5 fruit fly cellular contexts compared by ENCODE assay signal in the genomic region with DNA sequence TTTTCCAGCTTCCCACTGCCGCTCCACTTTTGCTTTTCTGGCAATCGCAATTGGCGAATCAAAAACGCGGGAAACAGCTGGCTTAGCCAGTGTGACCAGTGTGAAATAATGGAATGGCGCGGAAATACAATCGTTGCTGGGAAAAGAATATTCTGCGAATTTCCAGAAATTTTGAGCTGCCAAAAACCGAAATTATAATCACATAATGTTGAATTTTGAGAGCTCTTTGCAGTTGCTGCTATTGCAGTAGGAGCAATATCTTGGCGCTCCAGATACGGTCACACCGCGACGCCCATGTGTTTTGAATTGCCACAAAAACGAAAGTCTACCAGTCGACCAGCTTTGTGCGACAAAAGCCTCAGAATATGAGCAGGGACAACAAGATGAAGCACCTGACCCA.
A peak's percentile ranks its signal among the peaks of the same experiment; 100 is the strongest.
TF ChIP-seq lines count a peak whose summit lies in the region.

A gene (minus strand): TSS at position 79 of the 400 bp plus-strand sequence.
A gene (plus strand): TSS at position 281 of the 400 bp plus-strand sequence.

- peak; percentile 21 for TF ChIP-seq CTCF in whole organism, embryonic (GFP tag; optimal IDR thresholded peaks at IDR 0.05; lab: Kevin White, UChicago)

TF ChIP-seq in whole organism, adult, 20 proteins besides CTCF, POLR2A, EP300 and RAD21:
- peak; percentile 59 for TF ChIP-seq Mnt (GFP tag; optimal IDR thresholded peaks at IDR 0.05; lab: Kevin White, UChicago)
- TF ChIP-seq ovo (GFP tag; optimal IDR thresholded peaks at IDR 0.05; lab: Kevin White, UChicago), result no peak
- TF ChIP-seq cic (GFP tag; optimal IDR thresholded peaks at IDR 0.05; lab: Kevin White, UChicago), result no peak
- TF ChIP-seq CG7101 (tag; optimal IDR thresholded peaks at IDR 0.05; lab: Kevin White, UChicago), result no peak
- TF ChIP-seq CG14711 (tag; optimal IDR thresholded peaks at IDR 0.05; lab: Kevin White, UChicago), result peak; percentile 21
- no peak for TF ChIP-seq CG11617 (GFP tag; optimal IDR thresholded peaks at IDR 0.05; lab: Kevin White, UChicago)
- no peak for TF ChIP-seq kay (GFP tag; lab: Kevin White, UChicago; ENCODE audit: borderline replicate concordance)
- TF ChIP-seq bab1 (GFP tag; optimal IDR thresholded peaks at IDR 0.05; lab: Kevin White, UChicago), result peak; percentile 35
- TF ChIP-seq cnc (optimal IDR thresholded peaks at IDR 0.05; lab: Kevin White, UChicago), result no peak
- no peak for TF ChIP-seq toe (GFP tag; optimal IDR thresholded peaks at IDR 0.05; lab: Kevin White, UChicago)
- no peak for TF ChIP-seq pad (GFP tag; optimal IDR thresholded peaks at IDR 0.05; lab: Kevin White, UChicago)
- no peak for TF ChIP-seq CG12768 (GFP tag; optimal IDR thresholded peaks at IDR 0.05; lab: Kevin White, UChicago)
- peak; percentile 36 for TF ChIP-seq tj (GFP tag; optimal IDR thresholded peaks at IDR 0.05; lab: Kevin White, UChicago)
- no peak for TF ChIP-seq Hr96 (GFP tag; optimal IDR thresholded peaks at IDR 0.05; lab: Kevin White, UChicago)
- no peak for TF ChIP-seq CG1620 (GFP tag; optimal IDR thresholded peaks at IDR 0.05; lab: Kevin White, UChicago)
- TF ChIP-seq CG33017 (tag; optimal IDR thresholded peaks at IDR 0.05; lab: Kevin White, UChicago), result no peak
- no peak for TF ChIP-seq CG5204 (GFP tag; optimal IDR thresholded peaks at IDR 0.05; lab: Kevin White, UChicago)
TF ChIP-seq in whole organism, adult: peak in this region for 4.

TF ChIP-seq in whole organism, embryonic, 481 proteins besides CTCF, POLR2A, EP300 and RAD21 (continues in another document):
- TF ChIP-seq Sin3A (optimal IDR thresholded peaks at IDR 0.05; lab: Kevin White, UChicago) (peak; percentile 73), z (GFP tag; IDR thresholded peaks at IDR 0.05; lab: Robert Waterston, UW) (no peak), CG13624 (GFP tag; optimal IDR thresholded peaks at IDR 0.05; lab: Kevin White, UChicago) (peak; percentile 20), CG7556 (GFP tag; optimal IDR thresholded peaks at IDR 0.05; lab: Kevin White, UChicago) (no peak), Pdp1 (GFP tag; optimal IDR thresholded peaks at IDR 0.05; lab: Kevin White, UChicago) (peak in 1 of 2 experiments; percentile 35), CG3995 (GFP tag; optimal IDR thresholded peaks at IDR 0.05; lab: Kevin White, UChicago) (peak; percentile 22), Dbx (GFP tag; IDR thresholded peaks at IDR 0.05; lab: Robert Waterston, UW) (0 out of 3 replicates have a peak, but pooled peaks have one; percentile 9), CG2116 (GFP tag; optimal IDR thresholded peaks at IDR 0.05; lab: Kevin White, UChicago) (peak; percentile 37), Fer3 (tag; optimal IDR thresholded peaks at IDR 0.05; lab: Kevin White, UChicago) (no peak), sens (GFP tag; lab: Kevin White, UChicago) (peak; percentile 50), Max (GFP tag; optimal IDR thresholded peaks at IDR 0.05; lab: Kevin White, UChicago) (peak; percentile 55), CG11085 (GFP tag; IDR thresholded peaks at IDR 0.05; lab: Robert Waterston, UW) (no peak), CG9797 (GFP tag; optimal IDR thresholded peaks at IDR 0.05; lab: Kevin White, UChicago) (peak; percentile 86), CG6791 (GFP tag; IDR thresholded peaks at IDR 0.05; lab: Robert Waterston, UW; ENCODE audit: partially characterized antibody) (peak; percentile 36; the same call in 1 of the 3 replicates), stwl (tag; optimal IDR thresholded peaks at IDR 0.05; lab: Kevin White, UChicago) (peak; percentile 36), unc-4 (GFP tag; IDR thresholded peaks at IDR 0.05; lab: Robert Waterston, UW; ENCODE audit: partially characterized antibody) (0 out of 2 replicates have a peak, but pooled peaks have one; percentile 36)

TF ChIP-seq in whole organism, prepupa, 60 proteins besides CTCF, POLR2A, EP300 and RAD21 (continues in another document):
- TF ChIP-seq Blimp-1 (GFP tag; optimal IDR thresholded peaks at IDR 0.05; lab: Kevin White, UChicago) (peak; percentile 41), Met (GFP tag; optimal IDR thresholded peaks at IDR 0.05; lab: Kevin White, UChicago) (no peak), Sox14 (GFP tag; optimal IDR thresholded peaks at IDR 0.05; lab: Kevin White, UChicago) (no peak), salr (GFP tag; optimal IDR thresholded peaks at IDR 0.05; lab: Kevin White, UChicago) (no peak), svp (GFP tag; lab: Kevin White, UChicago) (no peak), topi (GFP tag; optimal IDR thresholded peaks at IDR 0.05; lab: Kevin White, UChicago) (no peak), Sox102F (GFP tag; optimal IDR thresholded peaks at IDR 0.05; lab: Kevin White, UChicago) (no peak), CG10669 (GFP tag; optimal IDR thresholded peaks at IDR 0.05; lab: Kevin White, UChicago) (no peak), CG7368 (GFP tag; optimal IDR thresholded peaks at IDR 0.05; lab: Kevin White, UChicago) (no peak), CG32006 (GFP tag; optimal IDR thresholded peaks at IDR 0.05; lab: Kevin White, UChicago) (no peak), ss (GFP tag; optimal IDR thresholded peaks at IDR 0.05; lab: Kevin White, UChicago) (no peak), CG8632 (GFP tag; optimal IDR thresholded peaks at IDR 0.05; lab: Kevin White, UChicago) (no peak), eg (GFP tag; IDR thresholded peaks at IDR 0.05; lab: Robert Waterston, UW) (no peak), CG11762 (GFP tag; optimal IDR thresholded peaks at IDR 0.05; lab: Kevin White, UChicago; ENCODE audit: insufficient read depth) (no peak), OdsH (GFP tag; optimal IDR thresholded peaks at IDR 0.05; lab: Kevin White, UChicago) (no peak), fkh (GFP tag; optimal IDR thresholded peaks at IDR 0.05; lab: Kevin White, UChicago) (no peak), CG11902 (GFP tag; optimal IDR thresholded peaks at IDR 0.05; lab: Kevin White, UChicago) (no peak), CG3032 (tag; optimal IDR thresholded peaks at IDR 0.05; lab: Kevin White, UChicago) (peak; percentile 6), CG3919 (GFP tag; optimal IDR thresholded peaks at IDR 0.05; lab: Kevin White, UChicago) (no peak), CG6163 (GFP tag; IDR thresholded peaks at IDR 0.05; lab: Robert Waterston, UW) (no peak)

TF ChIP-seq in whole organism, pupa, 21 proteins besides CTCF, POLR2A, EP300 and RAD21:
- no peak for TF ChIP-seq fd96Ca (GFP tag; IDR thresholded peaks at IDR 0.05; lab: Robert Waterston, UW)
- peak; percentile 6 for TF ChIP-seq CG8159 (tag; optimal IDR thresholded peaks at IDR 0.05; lab: Kevin White, UChicago)

TF ChIP-seq in whole organism, wandering third instar larva, 38 proteins besides CTCF, POLR2A, EP300 and RAD21:
- TF ChIP-seq foxo (GFP tag; optimal IDR thresholded peaks at IDR 0.05; lab: Kevin White, UChicago) (peak in 1 of 2 experiments; percentile 3), Abd-B (GFP tag; optimal IDR thresholded peaks at IDR 0.05; lab: Kevin White, UChicago) (no peak), tai (GFP tag; optimal IDR thresholded peaks at IDR 0.05; lab: Kevin White, UChicago) (no peak), Dif (GFP tag; optimal IDR thresholded peaks at IDR 0.05; lab: Kevin White, UChicago; ENCODE audit: partially characterized antibody) (no peak), h (GFP tag; optimal IDR thresholded peaks at IDR 0.05; lab: Kevin White, UChicago) (peak; percentile 10), HLH106 (tag; optimal IDR thresholded peaks at IDR 0.05; lab: Kevin White, UChicago) (peak; percentile 13), Myc (optimal IDR thresholded peaks at IDR 0.05; lab: Kevin White, UChicago) (peak; percentile 35), lola (GFP tag; optimal IDR thresholded peaks at IDR 0.05; lab: Kevin White, UChicago) (no peak), Rel (GFP tag; optimal IDR thresholded peaks at IDR 0.05; lab: Kevin White, UChicago) (no peak), Rel (tag; optimal IDR thresholded peaks at IDR 0.05; lab: Kevin White, UChicago) (peak; percentile 26), CG9705 (GFP tag; optimal IDR thresholded peaks at IDR 0.05; lab: Kevin White, UChicago) (no peak), jim (GFP tag; optimal IDR thresholded peaks at IDR 0.05; lab: Kevin White, UChicago) (no peak), OdsH (GFP tag; optimal IDR thresholded peaks at IDR 0.05; lab: Kevin White, UChicago) (no peak), CrebA (GFP tag; optimal IDR thresholded peaks at IDR 0.05; lab: Kevin White, UChicago; ENCODE audit: borderline replicate concordance) (no peak), sv (GFP tag; optimal IDR thresholded peaks at IDR 0.05; lab: Kevin White, UChicago) (no peak), GATAd (GFP tag; optimal IDR thresholded peaks at IDR 0.05; lab: Kevin White, UChicago) (no peak), fru (GFP tag; optimal IDR thresholded peaks at IDR 0.05; lab: Kevin White, UChicago) (no peak)
